Worm (Caenorhabditis elegans): Measurements from ENCODE around the gene sri-74.
"Not testable (repeated sequence)": the region's sequence is repeated elsewhere in the genome, so short reads cannot be mapped to it uniquely, and the experiment has no call there.

sri-74 gene

ce11 chrII:2622480-2622879 lies 39.5 kb upstream of the sri-74 start, which contains the start of gene D2062.5:
Gene D2062.5 (plus strand): TSS chrII:2622780.
- TF ChIP-seq aly-1 (tag; optimal IDR thresholded peaks at IDR 0.05): no peak
- no peak for TF ChIP-seq scrt-1 (GFP tag; IDR thresholded peaks at IDR 0.05)
- no peak for TF ChIP-seq tbx-37 (GFP tag; conservative IDR thresholded peaks at IDR 0.05)
- TF ChIP-seq B0310.2 (tag; optimal IDR thresholded peaks at IDR 0.05): no peak
- TF ChIP-seq ceh-13 (GFP tag; optimal IDR thresholded peaks at IDR 0.05): no peak
- TF ChIP-seq tbx-11 (GFP tag; IDR thresholded peaks at IDR 0.05): no peak
- TF ChIP-seq hnd-1 (tag; optimal IDR thresholded peaks at IDR 0.05): no peak
- TF ChIP-seq ceh-36 (tag; optimal IDR thresholded peaks at IDR 0.05): no peak

ce11 chrII:2619148-2619547 lies 36.2 kb upstream of the sri-74 start, which contains the start of gene msrp-6:
Gene msrp-6 (plus strand): TSS chrII:2619448.
- TF ChIP-seq ceh-36 (tag; optimal IDR thresholded peaks at IDR 0.05); scrt-1 (GFP tag; IDR thresholded peaks at IDR 0.05); ceh-13 (GFP tag; optimal IDR thresholded peaks at IDR 0.05): not testable (repeated sequence)

- not testable (repeated sequence) for TF ChIP-seq tra-4 (tag; optimal IDR thresholded peaks at IDR 0.05); ama-1 (optimal IDR thresholded peaks at IDR 0.05); tbx-37 (GFP tag; conservative IDR thresholded peaks at IDR 0.05)
Measured at ce11 chrII:2616634-2617033, 33.7 kb upstream of the sri-74 start, which contains the start of gene msrp-5. Gene msrp-5 (plus strand): TSS chrII:2616934.

ce11 chrII:2612278-2612677 lies 29.3 kb upstream of the sri-74 start, which contains the start of gene D2062.13:
Gene D2062.13 (plus strand): TSS chrII:2612578.
- not testable (repeated sequence) for TF ChIP-seq tbx-11 (GFP tag; IDR thresholded peaks at IDR 0.05); hmbx-1 (tag; optimal IDR thresholded peaks at IDR 0.05); aly-1 (tag; optimal IDR thresholded peaks at IDR 0.05)

- TF ChIP-seq ceh-36 (tag; optimal IDR thresholded peaks at IDR 0.05): peak; percentile 52
- no peak for TF ChIP-seq hmbx-1 (tag; optimal IDR thresholded peaks at IDR 0.05)
Measured at ce11 chrII:2611009-2611408, 28.1 kb upstream of the sri-74 start.

- no peak for TF ChIP-seq tbx-11 (GFP tag; IDR thresholded peaks at IDR 0.05)
- no peak for TF ChIP-seq flt-1 (GFP tag; IDR thresholded peaks at IDR 0.05)
- TF ChIP-seq ama-1 (optimal IDR thresholded peaks at IDR 0.05): no peak
- TF ChIP-seq ceh-13 (GFP tag; optimal IDR thresholded peaks at IDR 0.05): no peak
- no peak for TF ChIP-seq B0310.2 (tag; optimal IDR thresholded peaks at IDR 0.05)
- TF ChIP-seq hmbx-1 (tag; optimal IDR thresholded peaks at IDR 0.05): no peak
- no peak for TF ChIP-seq tbx-37 (GFP tag; conservative IDR thresholded peaks at IDR 0.05)
- TF ChIP-seq sea-1 (GFP tag; conservative IDR thresholded peaks at IDR 0.05): no peak
- TF ChIP-seq scrt-1 (GFP tag; IDR thresholded peaks at IDR 0.05): no peak
- TF ChIP-seq aly-1 (tag; optimal IDR thresholded peaks at IDR 0.05): no peak
- TF ChIP-seq ceh-36 (tag; optimal IDR thresholded peaks at IDR 0.05): no peak
- no peak for TF ChIP-seq tra-4 (tag; optimal IDR thresholded peaks at IDR 0.05)
- TF ChIP-seq pes-1 (GFP tag; IDR thresholded peaks at IDR 0.05): no peak
Measured at ce11 chrII:2610202-2610912, 27.4 kb upstream of the sri-74 start, which contains the start of gene sri-38. Gene sri-38 (plus strand): TSS chrII:2610862.

ce11 chrII:2605319-2605718 lies 22.4 kb upstream of the sri-74 start, which contains the start of gene sri-77:
Gene sri-77 (minus strand): TSS chrII:2605419.
- no peak for TF ChIP-seq tbx-37 (GFP tag; conservative IDR thresholded peaks at IDR 0.05)
- no peak for TF ChIP-seq F13C5.2 (tag; optimal IDR thresholded peaks at IDR 0.05)
- no peak for TF ChIP-seq hmbx-1 (tag; optimal IDR thresholded peaks at IDR 0.05)
- TF ChIP-seq sea-1 (GFP tag; conservative IDR thresholded peaks at IDR 0.05): no peak
- TF ChIP-seq hmg-4 (GFP tag; optimal IDR thresholded peaks at IDR 0.05): no peak
- no peak for TF ChIP-seq B0310.2 (tag; optimal IDR thresholded peaks at IDR 0.05)
- TF ChIP-seq ceh-13 (GFP tag; optimal IDR thresholded peaks at IDR 0.05): no peak
- TF ChIP-seq aly-1 (tag; optimal IDR thresholded peaks at IDR 0.05): no peak
- no peak for TF ChIP-seq scrt-1 (GFP tag; IDR thresholded peaks at IDR 0.05)

- no peak for TF ChIP-seq ama-1 (optimal IDR thresholded peaks at IDR 0.05)
- no peak for TF ChIP-seq tbx-37 (GFP tag; conservative IDR thresholded peaks at IDR 0.05)
- TF ChIP-seq B0310.2 (tag; optimal IDR thresholded peaks at IDR 0.05): no peak
- TF ChIP-seq hmbx-1 (tag; optimal IDR thresholded peaks at IDR 0.05): no peak
- no peak for TF ChIP-seq F13C5.2 (tag; optimal IDR thresholded peaks at IDR 0.05)
- TF ChIP-seq flt-1 (GFP tag; IDR thresholded peaks at IDR 0.05): no peak
- no peak for TF ChIP-seq hmg-4 (GFP tag; optimal IDR thresholded peaks at IDR 0.05)
- no peak for TF ChIP-seq ceh-36 (tag; optimal IDR thresholded peaks at IDR 0.05)
- TF ChIP-seq aly-1 (tag; optimal IDR thresholded peaks at IDR 0.05): no peak
- no peak for TF ChIP-seq ets-7 (tag; optimal IDR thresholded peaks at IDR 0.05)
- no peak for TF ChIP-seq scrt-1 (GFP tag; IDR thresholded peaks at IDR 0.05)
- no peak for TF ChIP-seq sea-1 (GFP tag; conservative IDR thresholded peaks at IDR 0.05)
Measured at ce11 chrII:2600931-2601330, 18.0 kb upstream of the sri-74 start.

- not testable (repeated sequence) for TF ChIP-seq ceh-36, ets-7, hmbx-1 (tag; optimal IDR thresholded peaks at IDR 0.05)
Measured at ce11 chrII:2600176-2600575, 17.2 kb upstream of the sri-74 start, which contains the start of gene F33H12.1. Gene F33H12.1 (plus strand): TSS chrII:2600476.
